Fruit fly (Drosophila melanogaster): ENCODE data around the gene HERC2.

DNA sequence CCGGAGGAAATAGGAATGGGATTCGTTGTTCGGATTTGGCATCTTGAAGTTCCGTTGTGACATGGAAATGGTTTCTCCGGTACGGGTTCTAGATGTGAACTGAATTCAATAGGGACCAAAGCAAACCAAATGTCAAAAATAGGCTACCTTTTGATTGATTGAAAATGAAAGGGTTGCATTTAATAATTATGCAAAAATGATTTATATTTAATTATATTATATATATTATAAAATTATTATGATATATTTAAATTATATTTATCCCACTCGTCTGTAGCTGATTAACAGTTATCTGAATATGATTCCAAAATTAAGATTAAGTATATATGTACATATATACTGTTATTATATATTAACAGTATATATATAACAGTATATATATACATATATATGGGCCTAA, 3.5 kb upstream of the HERC2 start, which contains the start of gene jb:
- TF ChIP-seq psq (optimal IDR thresholded peaks at IDR 0.05) (no peak), CG8478 (optimal IDR thresholded peaks at IDR 0.05) (no peak), Dll (optimal IDR thresholded peaks at IDR 0.05) (no peak), pan (optimal IDR thresholded peaks at IDR 0.05) (no peak), EcR (GFP tag; optimal IDR thresholded peaks at IDR 0.05) (no peak)

Measured in whole organism.